Fruit fly (Drosophila melanogaster): ENCODE results near the gene axo.

dm6 chr3L:4615064-4615463 lies 72.1 kb downstream of the axo start:
- TF ChIP-seq sv (GFP tag; optimal IDR thresholded peaks at IDR 0.05) (no peak), woc (GFP tag; optimal IDR thresholded peaks at IDR 0.05) (no peak), Hr83 (GFP tag; optimal IDR thresholded peaks at IDR 0.05; ENCODE audit: poor library complexity, severe bottlenecking) (no peak), fru (GFP tag; optimal IDR thresholded peaks at IDR 0.05) (no peak), h (GFP tag; optimal IDR thresholded peaks at IDR 0.05) (no peak), ey (GFP tag; optimal IDR thresholded peaks at IDR 0.05) (no peak), Hr78 (GFP tag; optimal IDR thresholded peaks at IDR 0.05) (no peak), GATAd (GFP tag; optimal IDR thresholded peaks at IDR 0.05) (no peak), psq (GFP tag; optimal IDR thresholded peaks at IDR 0.05) (no peak), Dfd (GFP tag; optimal IDR thresholded peaks at IDR 0.05) (no peak), brk (GFP tag; optimal IDR thresholded peaks at IDR 0.05) (no peak), usp (GFP tag; optimal IDR thresholded peaks at IDR 0.05) (no peak), OdsH (GFP tag; optimal IDR thresholded peaks at IDR 0.05) (no peak), CG32264 (GFP tag; optimal IDR thresholded peaks at IDR 0.05) (no peak)
